Worm (Caenorhabditis elegans): ENCODE measurements around the gene gldi-4.

The gldi-4 gene

DNA sequence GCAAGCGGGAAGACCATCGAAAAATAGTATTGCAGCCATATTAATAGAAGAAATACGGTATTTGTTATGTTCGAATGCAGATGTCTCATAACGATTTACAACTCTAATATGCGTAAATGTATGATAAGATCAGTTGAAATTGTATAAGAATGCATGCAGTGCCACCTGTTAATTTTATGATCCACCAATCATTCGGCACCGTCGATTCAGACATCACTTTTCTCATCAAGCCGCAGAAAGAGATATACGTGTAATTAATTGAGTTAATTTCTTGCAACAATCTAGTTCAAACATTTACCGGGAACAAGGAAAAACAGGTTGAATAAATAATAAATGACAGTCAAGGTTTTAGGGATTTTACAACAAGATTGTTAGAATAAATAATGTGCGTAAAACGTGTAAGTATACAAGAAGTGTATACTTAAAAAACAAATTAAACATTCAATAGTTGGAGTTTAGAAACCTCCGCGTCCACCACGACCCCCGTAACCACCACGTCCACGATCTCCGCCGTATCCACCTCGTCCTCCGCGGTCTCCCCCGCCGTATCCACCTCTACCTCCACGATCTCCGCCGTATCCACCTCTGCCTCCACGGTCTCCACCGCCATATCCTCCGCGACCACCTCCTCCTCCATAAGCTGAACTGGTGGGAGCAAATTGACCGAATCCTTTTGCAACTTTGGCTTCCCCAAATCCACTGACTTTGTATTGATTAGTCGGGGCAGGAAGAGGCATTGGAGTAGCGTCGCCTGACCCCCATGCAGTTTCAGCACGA is 43.1 kb upstream of the gldi-4 start:
- TF ChIP-seq nhr-19 (GFP tag; conservative IDR thresholded peaks at IDR 0.05) (no peak), mab-9 (GFP tag; IDR thresholded peaks at IDR 0.05) (no peak), rnt-1 (tag; optimal IDR thresholded peaks at IDR 0.05) (no peak)

DNA sequence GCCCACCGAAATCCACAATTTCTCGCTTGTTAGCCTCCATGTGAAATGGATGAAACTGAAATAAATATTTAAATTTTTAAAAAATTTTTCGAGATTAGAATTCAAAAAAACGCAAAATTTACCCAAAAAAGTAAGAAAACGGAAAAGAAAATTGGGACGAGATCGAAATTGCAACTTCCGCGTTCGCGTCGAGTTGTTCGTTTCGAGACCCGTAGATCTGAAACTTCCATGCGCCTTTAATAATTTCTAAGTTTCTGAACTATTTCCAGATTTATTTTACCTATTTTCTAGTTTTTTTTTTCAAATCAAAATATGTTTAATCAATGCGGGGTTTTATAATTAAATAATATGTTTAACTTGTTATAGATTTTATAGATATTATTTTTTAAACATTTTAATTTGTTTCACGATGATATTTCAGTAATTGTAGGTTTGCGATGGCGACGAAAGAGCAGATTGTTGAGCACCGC is 40.3 kb upstream of the gldi-4 start, which contains the start of the genes pgl-1 and him-3:
TSS of gene pgl-1 (minus strand) at position 230 of the 470 bp plus-strand sequence.
TSS of gene him-3 (plus strand) at position 420 of the 470 bp plus-strand sequence.
- TF ChIP-seq rnt-1 (tag; optimal IDR thresholded peaks at IDR 0.05) (no peak), zip-4 (GFP tag; optimal IDR thresholded peaks at IDR 0.05) (no peak), sox-4 (tag; optimal IDR thresholded peaks at IDR 0.05) (no peak), blmp-1 (tag; optimal IDR thresholded peaks at IDR 0.05) (no peak), xbp-1 (tag; optimal IDR thresholded peaks at IDR 0.05) (no peak), sup-37 (GFP tag; optimal IDR thresholded peaks at IDR 0.05) (no peak)

DNA sequence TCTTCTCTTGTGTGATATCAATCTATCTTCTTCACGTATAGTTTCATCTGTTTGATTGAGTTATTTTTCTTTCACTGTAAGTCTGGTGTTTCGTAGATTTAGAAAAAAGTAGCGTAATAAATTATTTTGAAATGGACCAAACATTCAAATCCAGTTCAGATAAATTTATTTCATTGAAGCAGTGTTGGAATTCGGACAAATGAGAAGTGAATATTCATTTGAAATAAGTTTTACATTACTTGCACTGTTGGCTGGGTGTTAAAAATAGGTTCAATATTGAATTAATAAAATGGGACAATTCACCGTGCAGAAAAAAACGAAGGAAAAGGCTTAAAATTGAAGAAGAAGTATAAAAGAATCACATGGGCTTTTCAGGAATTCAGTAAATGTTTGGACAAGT is 38.8 kb upstream of the gldi-4 start:
- TF ChIP-seq ceh-8 (GFP tag; optimal IDR thresholded peaks at IDR 0.05) (no peak), egl-13 (tag; optimal IDR thresholded peaks at IDR 0.05) (no peak), skn-1 (tag; optimal IDR thresholded peaks at IDR 0.05) (no peak), nhr-20 (tag; optimal IDR thresholded peaks at IDR 0.05) (no peak), fkh-10 (GFP tag; optimal IDR thresholded peaks at IDR 0.05) (no peak), nhr-11 (tag; optimal IDR thresholded peaks at IDR 0.05) (no peak), elt-3 (tag; optimal IDR thresholded peaks at IDR 0.05) (no peak), aha-1 (tag; optimal IDR thresholded peaks at IDR 0.05) (no peak), hlh-17 (GFP tag; optimal IDR thresholded peaks at IDR 0.05; ENCODE audit: borderline replicate concordance) (no peak), mdl-1 (tag; optimal IDR thresholded peaks at IDR 0.05) (no peak), zag-1 (tag; optimal IDR thresholded peaks at IDR 0.05) (no peak), pqm-1 (tag; optimal IDR thresholded peaks at IDR 0.05) (no peak), snu-23 (GFP tag; optimal IDR thresholded peaks at IDR 0.05) (no peak), snpc-4 (tag; optimal IDR thresholded peaks at IDR 0.05) (no peak)

DNA sequence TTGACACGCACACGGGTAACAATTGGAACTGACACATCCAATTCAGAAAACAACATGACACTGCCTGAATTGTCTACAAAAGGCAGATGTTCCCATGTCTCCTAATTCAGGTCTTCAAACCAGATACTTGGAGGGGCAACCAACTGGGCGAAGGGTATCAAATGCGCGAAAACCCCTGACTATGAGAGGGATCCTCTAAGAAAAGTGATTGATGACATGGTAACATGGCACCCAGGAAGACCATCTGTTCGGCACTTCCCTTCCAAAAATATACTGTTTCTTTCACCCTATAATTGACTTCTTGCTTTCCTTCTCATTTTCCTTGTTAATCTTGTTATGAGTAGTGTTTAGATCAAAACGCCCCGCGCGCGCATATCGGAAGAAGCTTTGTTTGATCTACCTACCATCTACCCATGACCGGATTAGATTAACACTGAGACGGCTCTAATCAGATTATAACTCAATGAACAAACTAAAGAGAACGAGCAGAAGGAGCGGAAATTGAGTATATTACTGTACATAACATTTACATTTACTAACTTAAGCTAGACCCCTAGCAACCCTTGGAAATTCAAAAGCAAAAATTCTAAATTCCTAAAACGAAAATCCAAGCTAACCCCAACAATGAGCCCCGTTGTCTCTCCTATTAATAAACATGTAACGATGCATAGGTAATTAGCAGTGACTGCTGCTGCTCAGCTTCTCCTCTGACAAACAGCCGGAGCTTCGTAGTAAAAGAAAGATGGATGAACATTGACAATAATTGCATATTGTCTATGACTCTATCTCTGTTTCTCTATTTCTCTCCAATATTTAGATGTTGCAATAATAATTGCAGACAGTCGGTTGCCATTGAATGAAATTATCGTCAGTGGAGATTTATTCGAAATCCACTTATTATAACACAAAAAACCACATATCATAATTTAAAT is 32.7 kb upstream of the gldi-4 start:
- TF ChIP-seq hpl-2 (GFP tag; optimal IDR thresholded peaks at IDR 0.05) (no peak), pag-3 (tag; optimal IDR thresholded peaks at IDR 0.05; ENCODE audit: borderline replicate concordance, insufficient read depth) (no peak), nhr-85 (tag) (peak; percentile 57), skn-1 (tag; optimal IDR thresholded peaks at IDR 0.05) (no peak), sptf-1 (tag; optimal IDR thresholded peaks at IDR 0.05) (no peak), egl-27 (tag; optimal IDR thresholded peaks at IDR 0.05) (no peak), unc-130 (tag; optimal IDR thresholded peaks at IDR 0.05) (no peak), xbp-1 (tag; optimal IDR thresholded peaks at IDR 0.05) (no peak), efl-1 (optimal IDR thresholded peaks at IDR 0.05) (no peak), efl-1 (GFP tag; optimal IDR thresholded peaks at IDR 0.05 in 1 of 2) (peak in 1 of 2 experiments; percentile 40), lin-13 (GFP tag; optimal IDR thresholded peaks at IDR 0.05) (no peak)

DNA sequence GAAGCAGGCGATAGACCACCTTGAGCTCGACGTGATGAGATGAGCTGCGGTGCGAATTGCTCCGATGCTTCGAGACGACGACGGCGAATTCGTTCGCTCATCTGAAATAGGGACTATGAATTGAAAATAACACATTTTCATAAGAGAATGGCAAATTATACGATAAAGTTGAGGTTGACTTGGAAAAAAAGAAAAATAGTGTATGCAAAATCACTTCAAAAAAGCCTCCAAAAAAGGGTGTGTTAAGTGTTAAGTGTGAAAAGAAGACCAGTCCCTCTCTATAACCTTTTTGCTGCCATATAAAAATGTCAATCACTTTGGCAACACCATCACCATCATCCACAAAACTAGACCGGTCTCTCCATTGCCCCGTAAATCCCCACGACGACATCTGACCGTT is 30.6 kb upstream of the gldi-4 start, which contains the start of gene prkl-1:
TSS of gene prkl-1 (minus strand) at position 101 of the 400 bp plus-strand sequence.
- TF ChIP-seq elt-2 (tag; optimal IDR thresholded peaks at IDR 0.05) (no peak), ama-1 (optimal IDR thresholded peaks at IDR 0.05) (no peak), isw-1 (GFP tag; IDR thresholded peaks at IDR 0.05) (no peak), swsn-7 (tag; optimal IDR thresholded peaks at IDR 0.05) (no peak), nhr-28 (tag; optimal IDR thresholded peaks at IDR 0.05) (no peak), lsy-2 (tag; optimal IDR thresholded peaks at IDR 0.05) (no peak), sup-37 (GFP tag; optimal IDR thresholded peaks at IDR 0.05) (no peak), ceh-88 (GFP tag; IDR thresholded peaks at IDR 0.05) (no peak), lin-14 (GFP tag; optimal IDR thresholded peaks at IDR 0.05) (no peak), egl-27 (tag; optimal IDR thresholded peaks at IDR 0.05) (no peak), hpl-2 (GFP tag; optimal IDR thresholded peaks at IDR 0.05) (no peak), nhr-90 (tag; optimal IDR thresholded peaks at IDR 0.05; ENCODE audit: poor library complexity) (no peak), efl-3 (GFP tag; optimal IDR thresholded peaks at IDR 0.05) (no peak), nhr-76 (tag; optimal IDR thresholded peaks at IDR 0.05) (no peak), unc-98 (GFP tag; IDR thresholded peaks at IDR 0.05) (no peak)
